Worm (Caenorhabditis elegans) whole organism, L2 larva: ENCODE measurements around the gene emc-2.

ENCODE experiments used
- aly-2 ChIP-seq: fragments of 150-350 bp; optimal IDR thresholded peaks from 2 replicates; lab custom pipeline; 2014; ENCODE audit warnings: missing biosample characterization, missing genetic modification characterization
- elt-3 ChIP-seq: sonication (generic microtip); optimal IDR thresholded peaks from 2 replicates; lab custom pipeline; 2017; ENCODE audit warnings: missing biosample characterization, missing genetic modification characterization
- lsy-2 ChIP-seq, 2 experiments: fragments of 150-350 bp in 1 of 2; sonication (generic microtip) in 1 of 2; optimal IDR thresholded peaks; 2 replicates each; lab custom pipeline; 2014 to 2017; ENCODE audit warnings: missing biosample characterization in 2 of 2, missing genetic modification characterization in 2 of 2
- nhr-10 ChIP-seq: sonication (generic microtip); optimal IDR thresholded peaks from 2 replicates; lab custom pipeline; 2017; ENCODE audit warnings: missing biosample characterization, missing genetic modification characterization
- nhr-237 ChIP-seq: fragments of 150-350 bp; optimal IDR thresholded peaks from 2 replicates; lab custom pipeline; 2014; ENCODE audit warnings: missing biosample characterization, missing genetic modification characterization
- unc-39 ChIP-seq: fragments of 150-350 bp; optimal IDR thresholded peaks from 2 replicates; lab custom pipeline; 2014; ENCODE audit warnings: missing biosample characterization, missing genetic modification characterization
- unc-62 ChIP-seq: fragments of 150-350 bp; optimal IDR thresholded peaks from 2 replicates; lab custom pipeline; 2014; ENCODE audit warnings: missing biosample characterization, missing genetic modification reagents, missing genetic modification characterization

DNA sequence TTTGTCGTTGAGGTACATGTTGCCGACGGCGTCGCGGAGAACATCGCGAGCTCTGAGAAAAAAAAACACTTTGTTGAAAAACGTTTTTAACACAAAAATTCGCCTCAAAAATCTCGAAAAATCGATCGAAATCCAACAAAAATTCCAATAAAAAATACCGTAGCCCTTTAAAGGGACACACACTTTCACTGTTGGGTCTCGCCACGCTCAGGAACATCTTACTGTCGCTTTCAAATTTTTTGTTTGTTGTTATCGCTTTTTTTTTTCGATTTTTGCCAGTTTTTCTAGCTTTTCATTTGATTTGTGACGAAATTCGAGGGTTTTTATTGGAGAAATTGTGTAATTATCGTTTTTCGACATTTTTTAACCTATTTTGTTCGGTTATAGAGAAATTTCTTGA is 614 bp upstream of the emc-2 start:
- TF ChIP-seq elt-3 (tag; lab: Kevin White, UChicago): no peak
- TF ChIP-seq unc-39 (tag; lab: Kevin White, UChicago): no peak
- TF ChIP-seq lsy-2 (tag; optimal IDR thresholded peaks at IDR 0.05; lab: Kevin White, UChicago): no peak
- TF ChIP-seq unc-62 (GFP tag; lab: Kevin White, UChicago): no peak
- no peak for TF ChIP-seq aly-2 (tag; lab: Kevin White, UChicago)
- TF ChIP-seq nhr-237 (tag; lab: Kevin White, UChicago): no peak
- TF ChIP-seq nhr-10 (tag; lab: Kevin White, UChicago): no peak
